Fruit fly (Drosophila melanogaster) whole organism: ENCODE results near the gene Bdp1.

Experiments
- CG8478 ChIP-seq: fragments of >200 bp; optimal IDR thresholded peaks from 2 replicates; lab custom pipeline; 2018; ENCODE audit warnings: inconsistent platforms
- Dll ChIP-seq: fragments of >200 bp; optimal IDR thresholded peaks from 2 replicates; lab custom pipeline; 2017
- EcR ChIP-seq, 2 experiments: fragments of >200 bp; optimal IDR thresholded peaks; 2 replicates each; lab custom pipeline; 2017; ENCODE audit warnings: missing biosample characterization in 2 of 2, missing genetic modification characterization in 2 of 2, missing genetic modification reagents in 2 of 2
- pan ChIP-seq: fragments of >200 bp; optimal IDR thresholded peaks from 2 replicates; lab custom pipeline; 2017
- psq ChIP-seq: fragments of >200 bp; optimal IDR thresholded peaks from 2 replicates; lab custom pipeline; 2017
- usp ChIP-seq: fragments of >200 bp; optimal IDR thresholded peaks from 2 replicates; lab custom pipeline; 2017; ENCODE audit warnings: missing biosample characterization, missing genetic modification characterization, mixed read lengths

Gene Bdp1

DNA sequence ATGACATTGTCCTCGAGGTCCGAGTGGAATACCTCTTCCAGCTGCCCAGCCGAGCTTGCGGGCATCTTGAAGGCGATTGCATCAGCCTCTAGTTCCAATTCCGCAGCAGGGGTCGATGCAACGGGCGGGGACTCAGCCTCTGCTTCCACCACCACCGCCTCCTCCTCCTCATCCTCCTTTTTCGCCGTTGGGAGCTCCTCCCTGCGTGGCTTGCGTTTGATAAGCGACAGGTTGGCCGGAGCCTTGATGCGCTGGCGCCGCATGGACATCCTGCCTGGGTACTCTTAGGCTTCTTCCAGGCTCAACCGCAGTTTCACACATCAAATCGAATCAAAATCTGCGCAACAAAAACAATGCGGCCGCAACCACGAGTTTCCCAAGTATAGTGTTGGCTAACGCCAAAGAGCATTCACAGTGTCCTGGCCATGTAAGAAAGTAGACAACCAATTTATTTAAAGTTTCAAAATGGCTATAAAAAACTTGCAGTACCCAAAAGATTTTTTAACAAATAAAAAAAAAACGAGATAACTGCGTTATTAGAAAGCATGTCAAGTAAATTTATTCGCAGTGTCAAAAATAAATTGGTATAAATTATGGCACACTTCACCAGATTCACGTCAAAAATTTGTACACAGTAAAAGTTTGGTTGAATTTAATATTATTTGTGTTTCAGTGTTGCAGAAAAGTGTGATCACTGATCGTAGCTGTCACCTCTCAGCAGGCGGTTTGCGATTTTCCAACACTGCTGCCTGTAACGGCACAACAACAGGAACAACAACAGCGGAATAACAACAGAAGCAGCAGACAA lies at the start of gene Bdp1, which contains the start of gene CG6565:
TSS of gene Bdp1 (minus strand) at position 456 of the 808 bp plus-strand sequence.
TSS of gene CG6565 (plus strand) at position 585 of the 808 bp plus-strand sequence.
- no peak for TF ChIP-seq psq (lab: Kevin White, UChicago)
- TF ChIP-seq usp (GFP tag; lab: Kevin White, UChicago) = no peak
- no peak for TF ChIP-seq pan (lab: Kevin White, UChicago)
- TF ChIP-seq Dll (lab: Kevin White, UChicago) = no peak
- TF ChIP-seq CG8478 (lab: Kevin White, UChicago) = no peak
- no peak for TF ChIP-seq EcR (GFP tag; optimal IDR thresholded peaks at IDR 0.05; lab: Kevin White, UChicago)

- TF ChIP-seq usp (GFP tag; lab: Kevin White, UChicago) (no peak), psq (lab: Kevin White, UChicago) (no peak), EcR (GFP tag; optimal IDR thresholded peaks at IDR 0.05; lab: Kevin White, UChicago) (no peak), CG8478 (lab: Kevin White, UChicago) (no peak), pan (lab: Kevin White, UChicago) (no peak), Dll (lab: Kevin White, UChicago) (no peak)
Observed at dm6 chr2L:13414525-13415481, 41.1 kb upstream of the Bdp1 start, which contains the start of the genes CG16956, CG42784 and CG43850. Gene CG16956 (minus strand): TSS chr2L:13414575. Gene CG42784 (plus strand): TSS chr2L:13415431. Gene CG43850 (plus strand): TSS chr2L:13415431.

DNA sequence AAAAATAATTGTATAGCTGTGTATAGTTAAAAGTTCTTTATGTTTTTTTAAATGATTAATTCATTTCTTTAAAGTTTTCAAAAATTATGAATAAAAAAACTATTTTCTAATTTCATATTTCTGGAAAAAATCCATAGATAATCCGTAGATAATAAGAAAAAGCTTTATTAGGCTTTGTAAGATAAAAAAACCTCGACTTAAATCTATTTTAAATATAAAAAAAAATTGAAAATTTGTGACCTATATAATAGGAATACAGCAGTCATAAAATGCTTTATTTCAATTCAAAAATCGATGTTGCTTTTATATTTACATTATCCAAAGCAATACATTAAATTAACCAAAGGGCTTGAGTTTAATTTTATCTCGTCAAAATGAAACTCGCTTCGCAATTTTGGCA lies 38.5 kb upstream of the Bdp1 start, which contains the start of gene Flad2:
TSS of gene Flad2 (plus strand) at position 301 of the 400 bp plus-strand sequence.
- TF ChIP-seq Dll (lab: Kevin White, UChicago) (no peak), usp (GFP tag; lab: Kevin White, UChicago) (no peak), psq (lab: Kevin White, UChicago) (no peak), pan (lab: Kevin White, UChicago) (no peak), EcR (GFP tag; optimal IDR thresholded peaks at IDR 0.05; lab: Kevin White, UChicago) (no peak)

DNA sequence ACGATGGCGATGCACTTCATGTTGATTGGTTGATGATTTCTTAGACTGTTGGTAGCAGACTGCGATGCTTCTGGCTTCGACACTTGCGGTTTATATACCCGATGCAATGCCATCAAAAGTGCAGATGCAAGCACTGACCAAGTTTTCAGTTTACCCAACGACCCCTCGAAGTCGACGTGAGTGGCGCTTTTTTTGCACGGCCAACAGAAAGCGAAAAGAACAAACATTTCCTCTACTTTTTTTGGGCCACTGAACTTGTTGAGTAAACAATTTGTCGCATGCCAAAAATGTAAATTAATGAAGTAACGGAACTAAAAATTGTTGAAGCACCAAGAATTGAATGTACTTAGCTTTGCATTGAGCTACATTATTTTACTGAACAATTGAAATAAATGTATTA lies 37.9 kb upstream of the Bdp1 start, which contains the start of gene Vm34Ca:
TSS of gene Vm34Ca (minus strand) at position 66 of the 400 bp plus-strand sequence.
- no peak for TF ChIP-seq pan (lab: Kevin White, UChicago)
- no peak for TF ChIP-seq psq (lab: Kevin White, UChicago)
- no peak for TF ChIP-seq Dll (lab: Kevin White, UChicago)
- no peak for TF ChIP-seq CG8478 (lab: Kevin White, UChicago)
- TF ChIP-seq usp (GFP tag; lab: Kevin White, UChicago) = no peak
- TF ChIP-seq EcR (GFP tag; optimal IDR thresholded peaks at IDR 0.05; lab: Kevin White, UChicago) = no peak

DNA sequence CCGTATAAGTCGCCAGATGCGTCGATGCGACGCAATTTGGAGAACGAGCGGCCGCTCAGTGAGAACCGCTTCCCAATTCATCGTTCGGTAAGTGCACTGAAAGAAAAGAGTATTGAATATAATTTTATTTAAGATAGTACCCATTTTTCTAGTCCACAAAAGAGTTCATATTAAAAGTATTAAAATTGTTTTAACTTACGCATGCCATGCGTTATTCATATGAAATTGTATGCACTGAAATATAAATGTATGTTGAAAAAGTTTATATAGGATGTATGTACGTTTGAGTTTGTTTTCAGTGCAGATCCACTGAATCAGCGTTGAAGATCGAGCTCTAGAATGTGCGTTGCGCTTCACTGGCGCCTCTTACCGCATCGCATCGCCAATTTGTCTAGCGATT lies 25.9 kb upstream of the Bdp1 start:
- TF ChIP-seq EcR (GFP tag; optimal IDR thresholded peaks at IDR 0.05; lab: Kevin White, UChicago) (no peak), psq (lab: Kevin White, UChicago) (no peak), CG8478 (lab: Kevin White, UChicago) (no peak), pan (lab: Kevin White, UChicago) (no peak), Dll (lab: Kevin White, UChicago) (no peak), usp (GFP tag; lab: Kevin White, UChicago) (no peak)

dm6 chr2L:13398614-13399161 lies 25.0 kb upstream of the Bdp1 start, which contains the start of the genes CG10859 and CG7110:
Gene CG10859 (minus strand): TSS chr2L:13398664.
Gene CG7110 (plus strand): TSS chr2L:13398991.
- no peak for TF ChIP-seq pan (lab: Kevin White, UChicago)
- TF ChIP-seq psq (lab: Kevin White, UChicago) = no peak
- no peak for TF ChIP-seq usp (GFP tag; lab: Kevin White, UChicago)
- TF ChIP-seq CG8478 (lab: Kevin White, UChicago) = no peak
- no peak for TF ChIP-seq Dll (lab: Kevin White, UChicago)
- TF ChIP-seq EcR (GFP tag; optimal IDR thresholded peaks at IDR 0.05; lab: Kevin White, UChicago) = no peak

- TF ChIP-seq Dll (lab: Kevin White, UChicago) (no peak), pan (lab: Kevin White, UChicago) (no peak), psq (lab: Kevin White, UChicago) (no peak), EcR (GFP tag; optimal IDR thresholded peaks at IDR 0.05; lab: Kevin White, UChicago) (no peak)
Observed at dm6 chr2L:13397393-13397792, 23.7 kb upstream of the Bdp1 start.

DNA sequence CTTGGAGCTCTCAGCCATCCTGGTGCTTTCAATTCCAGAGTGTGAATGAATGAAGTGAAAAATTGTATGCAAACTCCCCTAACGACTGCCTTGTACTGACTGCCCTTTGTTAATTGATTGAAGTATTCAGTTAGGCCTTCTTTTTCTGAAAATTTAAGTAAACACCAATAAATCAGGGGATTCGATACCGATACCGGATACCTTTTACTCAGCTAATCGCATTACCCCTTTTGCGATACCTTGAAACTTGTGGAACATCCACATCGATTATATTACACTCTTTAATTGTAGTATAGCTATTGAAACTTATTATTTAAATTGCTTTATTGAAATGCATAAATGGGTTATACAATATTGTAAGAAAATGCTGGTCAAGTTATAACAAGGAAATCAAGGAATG lies 22.4 kb upstream of the Bdp1 start, which contains the start of gene CG16957:
TSS of gene CG16957 (minus strand) at position 101 of the 400 bp plus-strand sequence.
- TF ChIP-seq EcR (GFP tag; optimal IDR thresholded peaks at IDR 0.05; lab: Kevin White, UChicago) (no peak), pan (lab: Kevin White, UChicago) (no peak), Dll (lab: Kevin White, UChicago) (no peak), psq (lab: Kevin White, UChicago) (no peak), CG8478 (lab: Kevin White, UChicago) (no peak), usp (GFP tag; lab: Kevin White, UChicago) (no peak)

- TF ChIP-seq pan (lab: Kevin White, UChicago) = no peak
- TF ChIP-seq psq (lab: Kevin White, UChicago) = no peak
- no peak for TF ChIP-seq EcR (GFP tag; optimal IDR thresholded peaks at IDR 0.05; lab: Kevin White, UChicago)
- TF ChIP-seq usp (GFP tag; lab: Kevin White, UChicago) = no peak
- TF ChIP-seq Dll (lab: Kevin White, UChicago) = no peak
- TF ChIP-seq CG8478 (lab: Kevin White, UChicago) = no peak
Observed at dm6 chr2L:13394903-13395302, 21.2 kb upstream of the Bdp1 start, which contains the start of gene RpL24. Gene RpL24 (minus strand): TSS chr2L:13395131.

DNA sequence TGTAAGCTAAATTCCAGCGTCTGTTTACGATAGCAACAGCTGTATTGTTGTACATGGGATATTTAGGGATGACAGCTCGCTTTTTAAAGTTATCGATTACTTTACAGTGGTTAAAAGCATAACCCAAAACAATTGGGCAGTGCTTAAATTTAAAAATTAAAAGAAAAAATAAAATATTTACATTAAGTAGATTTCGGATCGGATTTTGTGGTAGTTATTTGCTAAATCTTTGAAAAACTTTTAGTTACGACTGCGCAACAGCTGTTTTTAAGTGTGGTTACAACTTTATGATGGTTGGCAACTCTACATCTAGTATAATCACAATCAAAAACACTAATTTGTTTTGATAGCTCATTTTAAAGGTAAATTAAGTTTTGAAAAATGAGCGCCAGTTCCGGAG lies 13.6 kb upstream of the Bdp1 start, which contains the start of the genes Ing5 and CG7099:
TSS of gene Ing5 (minus strand) at position 58 of the 400 bp plus-strand sequence.
TSS of gene CG7099 (plus strand) at position 317 of the 400 bp plus-strand sequence.
- no peak for TF ChIP-seq EcR (GFP tag; optimal IDR thresholded peaks at IDR 0.05; lab: Kevin White, UChicago)
